Worm (Caenorhabditis elegans) whole organism, mixed stage, embryonic: Measurements from ENCODE around the gene ugt-63.

Experiments
- ceh-83 ChIP-seq: fragments of 200-800 bp; sonication (Bioruptor generic); optimal IDR thresholded peaks from 2 replicates; lab custom pipeline; 2018; ENCODE audit warnings: mild to moderate bottlenecking, missing genetic modification characterization, missing compliant biosample characterization
- ces-1 ChIP-seq: fragments of 150-350 bp; optimal IDR thresholded peaks from 2 replicates; lab custom pipeline; 2014; ENCODE audit warnings: missing biosample characterization, missing genetic modification reagents, missing genetic modification characterization
- elt-3 ChIP-seq: fragments of 150-350 bp; optimal IDR thresholded peaks from 2 replicates; lab custom pipeline; 2014; ENCODE audit warnings: missing biosample characterization, missing genetic modification characterization
- lin-13 ChIP-seq: fragments of 150-350 bp; optimal IDR thresholded peaks from 2 replicates; lab custom pipeline; 2014; ENCODE audit warnings: missing biosample characterization, missing genetic modification characterization
- lsy-2 ChIP-seq: fragments of 150-350 bp; optimal IDR thresholded peaks from 2 replicates; lab custom pipeline; 2014; ENCODE audit warnings: missing biosample characterization, missing genetic modification characterization
- nhr-12 ChIP-seq: fragments of 150-350 bp; optimal IDR thresholded peaks from 2 replicates; lab custom pipeline; 2014; ENCODE audit warnings: missing biosample characterization, missing genetic modification characterization
- nhr-2 ChIP-seq: fragments of 150-350 bp; optimal IDR thresholded peaks from 2 replicates; lab custom pipeline; 2014; ENCODE audit warnings: missing biosample characterization, missing genetic modification characterization
- unc-62 ChIP-seq: fragments of 150-350 bp; optimal IDR thresholded peaks from 2 replicates; lab custom pipeline; 2014; ENCODE audit warnings: missing biosample characterization, missing genetic modification reagents, missing genetic modification characterization

DNA sequence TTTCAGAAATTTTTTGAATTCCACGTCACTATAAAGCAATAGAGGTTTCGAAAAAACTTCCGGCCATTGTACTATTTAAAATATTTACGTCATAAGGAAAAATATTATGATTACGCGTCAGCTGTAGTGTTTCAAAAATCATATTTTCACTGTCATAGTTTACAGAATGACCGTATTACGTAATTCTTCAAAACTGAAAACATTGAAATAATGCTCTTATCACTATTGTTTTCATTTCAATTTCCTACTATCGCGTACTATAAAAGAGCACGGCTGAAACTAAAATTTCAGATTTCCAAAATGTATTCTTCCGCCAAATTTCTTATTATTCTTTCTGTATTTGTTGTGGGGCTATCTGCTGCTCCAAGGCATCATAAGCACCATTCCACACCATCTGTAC, 34.0 kb upstream of the ugt-63 start, which contains the start of gene F14F9.2:
- TF ChIP-seq elt-3 (tag; lab: Kevin White, UChicago): no peak
- TF ChIP-seq lin-13: no peak
- no peak for TF ChIP-seq nhr-12 (tag; lab: Kevin White, UChicago)
- TF ChIP-seq unc-62 (GFP tag; lab: Kevin White, UChicago): no peak
- no peak for TF ChIP-seq nhr-2 (tag; lab: Kevin White, UChicago)
- TF ChIP-seq lsy-2 (tag; lab: Kevin White, UChicago): no peak
- no peak for TF ChIP-seq ceh-83 (GFP tag; lab: Kevin White, UChicago)
- TF ChIP-seq ces-1: no peak
